Worm (Caenorhabditis elegans) whole organism, L3 larva: ENCODE data around the gene F42G4.2.

Experiments used
- ama-1 ChIP-seq: fragments of 150-350 bp; optimal IDR thresholded peaks from 2 replicates; lab custom pipeline; 2018
- eor-1 ChIP-seq, 2 experiments: fragments of 150-350 bp; optimal IDR thresholded peaks; 2 replicates each; lab custom pipeline; 2014 to 2018; ENCODE audit warnings: missing biosample characterization in 2 of 2, missing genetic modification characterization in 2 of 2
- fos-1 ChIP-seq: fragments of 150-350 bp; optimal IDR thresholded peaks from 2 replicates; lab custom pipeline; 2014; ENCODE audit warnings: missing biosample characterization, missing genetic modification characterization
- nfya-1 ChIP-seq: sonication (generic microtip); optimal IDR thresholded peaks from 2 replicates; lab custom pipeline; 2017; ENCODE audit warnings: missing genetic modification characterization, mild to moderate bottlenecking, missing compliant biosample characterization, antibody characterized with exemption, moderate library complexity; ENCODE audit not compliant: insufficient read depth
- nhr-11 ChIP-seq: fragments of 150-350 bp; optimal IDR thresholded peaks from 2 replicates; lab custom pipeline; 2014; ENCODE audit warnings: missing biosample characterization, missing genetic modification characterization
- nhr-76 ChIP-seq: fragments of 150-350 bp; sonication (generic microtip); optimal IDR thresholded peaks from 5 replicates; lab custom pipeline; 2014; ENCODE audit warnings: missing biosample characterization, missing genetic modification characterization
- pha-4 ChIP-seq: fragments of 150-350 bp; optimal IDR thresholded peaks from 2 replicates; lab custom pipeline; 2014; ENCODE audit warnings: missing biosample characterization, missing genetic modification reagents, missing genetic modification characterization
- pqm-1 ChIP-seq: fragments of 150-350 bp; optimal IDR thresholded peaks from 2 replicates; lab custom pipeline; 2017; ENCODE audit warnings: missing biosample characterization, missing genetic modification characterization, inconsistent platforms
- zag-1 ChIP-seq: fragments of 150-350 bp; optimal IDR thresholded peaks from 2 replicates; lab custom pipeline; 2014; ENCODE audit warnings: missing biosample characterization, missing genetic modification characterization

DNA sequence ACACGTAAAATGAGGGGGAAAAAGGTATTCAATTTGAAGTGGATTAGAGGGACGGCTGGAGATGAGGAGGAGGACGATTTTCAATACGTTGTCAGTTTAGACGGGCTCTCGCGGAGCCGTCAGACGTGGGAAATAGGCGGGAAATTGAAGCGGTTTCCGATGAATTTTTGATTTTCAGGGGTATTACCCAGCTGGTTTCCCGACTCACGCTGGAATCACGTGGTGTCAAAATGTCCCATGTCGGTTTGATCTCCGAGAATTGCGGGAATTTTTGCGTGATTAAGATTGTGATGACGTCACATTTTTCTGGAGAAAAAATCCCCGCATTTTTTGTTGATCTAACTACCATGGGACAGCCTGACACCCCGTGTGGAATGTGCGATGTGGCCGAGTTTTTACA is 35.0 kb upstream of the F42G4.2 start:
- TF ChIP-seq pqm-1 (tag; lab: Kevin White, UChicago), result no peak
- no peak for TF ChIP-seq nfya-1 (tag; lab: Kevin White, UChicago)
- TF ChIP-seq ama-1 (lab: Kevin White, UChicago), result no peak
- no peak for TF ChIP-seq nhr-11
- TF ChIP-seq eor-1 (tag; optimal IDR thresholded peaks at IDR 0.05; lab: Kevin White, UChicago), result no peak
- no peak for TF ChIP-seq zag-1 (tag; lab: Kevin White, UChicago)
- no peak for TF ChIP-seq fos-1 (tag; lab: Kevin White, UChicago)
- TF ChIP-seq nhr-76 (tag; lab: Kevin White, UChicago), result no peak
- no peak for TF ChIP-seq pha-4
